Fruit fly (Drosophila melanogaster): Measurements from ENCODE around the gene Ctps.

The Ctps gene

DNA sequence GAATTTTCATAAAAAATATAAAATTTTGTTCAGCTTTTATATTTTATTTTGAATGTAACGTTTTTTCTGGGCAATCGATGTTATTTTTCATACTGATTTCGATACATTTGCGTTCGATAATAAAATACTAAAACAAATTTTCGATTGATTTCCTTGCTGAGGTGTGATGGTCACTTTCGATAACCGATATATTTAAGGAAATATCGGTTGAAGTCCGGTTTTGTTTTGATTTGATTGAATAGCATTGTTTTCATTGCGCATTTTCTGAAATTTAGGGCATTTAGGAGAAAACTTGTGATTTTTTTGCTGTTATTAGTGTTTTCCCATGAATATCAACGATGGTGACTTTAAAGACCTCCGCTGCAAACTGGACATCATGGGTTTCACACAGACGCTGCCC lies 18.8 kb downstream of the Ctps start, which contains the start of gene Cep135 (continued):
- TF ChIP-seq Stat92E (GFP tag; optimal IDR thresholded peaks at IDR 0.05) (peak in 1 of 3 experiments; percentile 15), Rx (GFP tag; IDR thresholded peaks at IDR 0.05) (no peak), CG4328 (GFP tag; optimal IDR thresholded peaks at IDR 0.05) (no peak), CG6791 (GFP tag; IDR thresholded peaks at IDR 0.05; ENCODE audit: partially characterized antibody) (peak; percentile 90), dysf (GFP tag; IDR thresholded peaks at IDR 0.05) (no peak), Mrtf (GFP tag; IDR thresholded peaks at IDR 0.05) (no peak), yki (optimal IDR thresholded peaks at IDR 0.05) (no peak), nerfin-2 (GFP tag; IDR thresholded peaks at IDR 0.05; ENCODE audit: partially characterized antibody) (peak; percentile 92), MBD-R2 (GFP tag; IDR thresholded peaks at IDR 0.05) (peak; percentile 45), CG2129 (GFP tag; IDR thresholded peaks at IDR 0.05; ENCODE audit: partially characterized antibody) (peak; percentile 48), CG30020 (tag; optimal IDR thresholded peaks at IDR 0.05) (peak; percentile 24), CG14710 (tag; optimal IDR thresholded peaks at IDR 0.05) (peak; percentile 54), BtbVII (GFP tag; optimal IDR thresholded peaks at IDR 0.05) (no peak), Ets97D (GFP tag; optimal IDR thresholded peaks at IDR 0.05) (peak; percentile 23), mld (GFP tag; IDR thresholded peaks at IDR 0.05; ENCODE audit: partially characterized antibody) (peak; percentile 93), trem (tag; optimal IDR thresholded peaks at IDR 0.05) (peak; percentile 71), maf-S (GFP tag; optimal IDR thresholded peaks at IDR 0.05) (no peak), E2f1 (GFP tag; IDR thresholded peaks at IDR 0.05) (no peak), CG7963 (GFP tag; IDR thresholded peaks at IDR 0.05; ENCODE audit: partially characterized antibody) (peak; percentile 86), nom (GFP tag; optimal IDR thresholded peaks at IDR 0.05) (peak; percentile 0), CG42726 (GFP tag; IDR thresholded peaks at IDR 0.05; ENCODE audit: partially characterized antibody) (peak; percentile 51; the same call in 1 of the 2 replicates), CG12659 (GFP tag; optimal IDR thresholded peaks at IDR 0.05) (peak; percentile 28), knrl (GFP tag; IDR thresholded peaks at IDR 0.05; ENCODE audit: partially characterized antibody) (peak; percentile 68; the same call in 2 of the 3 replicates), E2f2 (GFP tag; IDR thresholded peaks at IDR 0.05) (peak; percentile 85), Scr (GFP tag; IDR thresholded peaks at IDR 0.05; ENCODE audit: partially characterized antibody) (peak; percentile 82), bbx (GFP tag; IDR thresholded peaks at IDR 0.05; ENCODE audit: partially characterized antibody) (peak; percentile 85), sna (GFP tag; IDR thresholded peaks at IDR 0.05; ENCODE audit: partially characterized antibody) (peak; percentile 98), CG4617 (GFP tag; optimal IDR thresholded peaks at IDR 0.05; ENCODE audit: borderline replicate concordance) (peak; percentile 36), phol (tag; optimal IDR thresholded peaks at IDR 0.05) (peak; percentile 3), CG13296 (GFP tag; optimal IDR thresholded peaks at IDR 0.05) (no peak), Dad (GFP tag; optimal IDR thresholded peaks at IDR 0.05) (no peak), CG16813 (GFP tag; IDR thresholded peaks at IDR 0.05; ENCODE audit: partially characterized antibody) (peak; percentile 83), her (GFP tag; optimal IDR thresholded peaks at IDR 0.05) (no peak), CG15479 (GFP tag; optimal IDR thresholded peaks at IDR 0.05) (peak; percentile 53), Sry-δ (GFP tag; optimal IDR thresholded peaks at IDR 0.05) (peak; percentile 60), HLH4C (GFP tag; IDR thresholded peaks at IDR 0.05; ENCODE audit: partially characterized antibody) (peak; percentile 96), Ravus (GFP tag; IDR thresholded peaks at IDR 0.05) (no peak), CG9817 (tag; optimal IDR thresholded peaks at IDR 0.05) (no peak), CG11696 (GFP tag; IDR thresholded peaks at IDR 0.05) (no peak), Bgb (GFP tag; IDR thresholded peaks at IDR 0.05; ENCODE audit: partially characterized antibody) (peak; percentile 87), CG10431 (GFP tag; optimal IDR thresholded peaks at IDR 0.05) (no peak), Dp (GFP tag; optimal IDR thresholded peaks at IDR 0.05) (peak; percentile 81), inv (GFP tag; IDR thresholded peaks at IDR 0.05; ENCODE audit: partially characterized antibody) (peak; percentile 66), hbn (GFP tag; IDR thresholded peaks at IDR 0.05; ENCODE audit: partially characterized antibody) (peak; percentile 89), HmgD (GFP tag; optimal IDR thresholded peaks at IDR 0.05) (no peak), tna (GFP tag; IDR thresholded peaks at IDR 0.05; ENCODE audit: partially characterized antibody) (peak; percentile 92), MESR4 (GFP tag; optimal IDR thresholded peaks at IDR 0.05) (peak; percentile 15), CG9215 (GFP tag; IDR thresholded peaks at IDR 0.05) (no peak)

Measured in whole organism, embryonic.